Fruit fly (Drosophila melanogaster) whole organism, embryonic: ENCODE measurements around the gene CG14840.

ENCODE experiments used
- Aef1 ChIP-seq: fragments of 200-800 bp; sonication (Bioruptor generic); IDR thresholded peaks from 3 replicates; pipeline ENCODE4 v1.3.6; 2022; ENCODE audit warnings: missing biosample characterization, missing genetic modification characterization
- Atf6 ChIP-seq: fragments of 200-800 bp; sonication (Bioruptor generic); IDR thresholded peaks from 2 replicates; pipeline ENCODE4 v1.3.6; 2022; ENCODE audit warnings: missing biosample characterization, missing genetic modification characterization
- CG11093 ChIP-seq: fragments of 200-800 bp; sonication (Bioruptor generic); IDR thresholded peaks from 3 replicates; pipeline ENCODE4 v1.3.6; 2022; ENCODE audit warnings: missing biosample characterization, missing genetic modification characterization
- CG11398 ChIP-seq: fragments of 200-800 bp; sonication (Bioruptor generic); optimal IDR thresholded peaks from 2 replicates; lab custom pipeline; 2016; ENCODE audit warnings: missing biosample characterization, missing genetic modification characterization
- CG11696 ChIP-seq: fragments of 200-800 bp; sonication (Bioruptor generic); IDR thresholded peaks from 2 replicates; pipeline ENCODE4 v1.3.6; 2022; ENCODE audit warnings: missing biosample characterization, missing genetic modification characterization
- CG14965 ChIP-seq: fragments of 200-800 bp; sonication (Bioruptor generic); optimal IDR thresholded peaks from 2 replicates; lab custom pipeline; 2016; ENCODE audit warnings: missing biosample characterization, missing genetic modification characterization, borderline replicate concordance
- CG15011 ChIP-seq: fragments of 200-800 bp; sonication (Bioruptor generic); optimal IDR thresholded peaks from 3 replicates; lab custom pipeline; 2018; ENCODE audit warnings: missing biosample characterization, mild to moderate bottlenecking, missing genetic modification characterization
- CG15073 ChIP-seq: fragments of 200-800 bp; sonication (Bioruptor generic); optimal IDR thresholded peaks from 2 replicates; lab custom pipeline; 2016; ENCODE audit warnings: missing biosample characterization, missing genetic modification characterization
- CG1602 ChIP-seq: fragments of 200-800 bp; sonication (Bioruptor generic); optimal IDR thresholded peaks from 3 replicates; lab custom pipeline; 2016; ENCODE audit warnings: missing biosample characterization, missing genetic modification characterization
- CG17612 ChIP-seq: fragments of 200-800 bp; sonication (Bioruptor generic); IDR thresholded peaks from 2 replicates; pipeline ENCODE4 v1.3.6; 2022; ENCODE audit warnings: missing biosample characterization, missing genetic modification characterization
- CG18619 ChIP-seq: fragments of 200-800 bp; sonication (Bioruptor generic); optimal IDR thresholded peaks from 3 replicates; lab custom pipeline; 2017; ENCODE audit warnings: missing biosample characterization, mild to moderate bottlenecking, missing genetic modification characterization
- CG30020 ChIP-seq: fragments of 200-800 bp; optimal IDR thresholded peaks from 2 replicates; lab custom pipeline; 2019; ENCODE audit warnings: missing biosample characterization, mild to moderate bottlenecking, missing genetic modification characterization, moderate library complexity
- CG3847 ChIP-seq: fragments of 200-800 bp; sonication (Bioruptor generic); IDR thresholded peaks from 2 replicates; pipeline ENCODE4 v1.3.6; 2022; ENCODE audit warnings: missing biosample characterization, missing genetic modification characterization
- CG4854 ChIP-seq: fragments of 200-800 bp; sonication (Bioruptor generic); optimal IDR thresholded peaks from 2 replicates; lab custom pipeline; 2016; ENCODE audit warnings: missing biosample characterization, missing genetic modification characterization, inconsistent platforms
- CG7556 ChIP-seq: fragments of 200-800 bp; sonication (Bioruptor generic); optimal IDR thresholded peaks from 2 replicates; lab custom pipeline; 2017; ENCODE audit warnings: missing biosample characterization, mild to moderate bottlenecking, missing genetic modification characterization
- CG9215 ChIP-seq: fragments of 200-800 bp; sonication (Bioruptor generic); IDR thresholded peaks from 2 replicates; pipeline ENCODE4 v1.3.6; 2022; ENCODE audit warnings: missing biosample characterization, missing genetic modification characterization
- Chrac-16 ChIP-seq: fragments of 200-800 bp; sonication (Bioruptor generic); optimal IDR thresholded peaks from 3 replicates; lab custom pipeline; 2016; ENCODE audit warnings: missing biosample characterization, missing genetic modification characterization
- CkIIα-i1 ChIP-seq: fragments of 200-800 bp; sonication (Bioruptor generic); IDR thresholded peaks from 2 replicates; pipeline ENCODE4 v1.3.6; 2022; ENCODE audit warnings: missing biosample characterization, missing genetic modification characterization
- D19A ChIP-seq: fragments of 200-800 bp; optimal IDR thresholded peaks from 3 replicates; lab custom pipeline; 2019; ENCODE audit warnings: missing biosample characterization, mild to moderate bottlenecking, missing genetic modification characterization, moderate library complexity
- Dip2 ChIP-seq: fragments of 200-800 bp; sonication (Bioruptor generic); IDR thresholded peaks from 2 replicates; pipeline ENCODE4 v1.3.6; 2022; ENCODE audit warnings: missing biosample characterization, missing genetic modification characterization
- Eip74EF ChIP-seq, 2 experiments: fragments of 200-800 bp in 1 of 2; fragments of >200 bp in 1 of 2; sonication (Bioruptor generic) in 1 of 2; optimal IDR thresholded peaks; 2 replicates each; lab custom pipeline; 2017 to 2019; ENCODE audit warnings: missing biosample characterization in 2 of 2, missing genetic modification characterization in 2 of 2, mild to moderate bottlenecking in 1 of 2, moderate library complexity in 1 of 2
- Hand ChIP-seq: fragments of 200-800 bp; sonication (Bioruptor generic); optimal IDR thresholded peaks from 2 replicates; lab custom pipeline; 2017; ENCODE audit warnings: mild to moderate bottlenecking, missing biosample characterization, missing genetic modification reagents, missing genetic modification characterization
- Hr39 ChIP-seq: fragments of >200 bp; optimal IDR thresholded peaks from 2 replicates; lab custom pipeline; 2017
- Lpt ChIP-seq: fragments of >200 bp; optimal IDR thresholded peaks from 2 replicates; lab custom pipeline; 2018; ENCODE audit warnings: missing biosample characterization, missing genetic modification characterization
- Meics ChIP-seq: fragments of 200-800 bp; sonication (Bioruptor generic); optimal IDR thresholded peaks from 2 replicates; lab custom pipeline; 2017; ENCODE audit warnings: missing biosample characterization, mild to moderate bottlenecking, missing genetic modification characterization
- Mes4 ChIP-seq: fragments of 200-800 bp; sonication (Bioruptor generic); optimal IDR thresholded peaks from 2 replicates; lab custom pipeline; 2016; ENCODE audit warnings: missing biosample characterization, missing genetic modification characterization
- Usf ChIP-seq: fragments of 200-800 bp; sonication (Bioruptor generic); optimal IDR thresholded peaks from 2 replicates; lab custom pipeline; 2017; ENCODE audit warnings: missing genotype, missing biosample characterization, missing genetic modification characterization
- YL-1 ChIP-seq: fragments of 200-800 bp; sonication (Bioruptor generic); optimal IDR thresholded peaks from 3 replicates; lab custom pipeline; 2017; ENCODE audit warnings: missing biosample characterization, mild to moderate bottlenecking, missing genetic modification characterization
- aop ChIP-seq: fragments of 200-800 bp; sonication (Bioruptor generic); IDR thresholded peaks from 2 replicates; pipeline ENCODE4 v1.3.6; 2022; ENCODE audit warnings: missing biosample characterization, missing genetic modification characterization
- az2 ChIP-seq: fragments of 200-800 bp; sonication (Bioruptor generic); optimal IDR thresholded peaks from 3 replicates; lab custom pipeline; 2016; ENCODE audit warnings: missing biosample characterization, missing genetic modification characterization
- bigmax ChIP-seq: fragments of 200-800 bp; sonication (Bioruptor generic); optimal IDR thresholded peaks from 2 replicates; lab custom pipeline; 2018; ENCODE audit warnings: missing biosample characterization, mild to moderate bottlenecking, missing genetic modification characterization
- cad ChIP-seq: fragments of >200 bp; optimal IDR thresholded peaks from 2 replicates; lab custom pipeline; 2017; ENCODE audit warnings: missing biosample characterization, missing genetic modification characterization
- crc ChIP-seq: fragments of 200-800 bp; sonication (Bioruptor generic); optimal IDR thresholded peaks from 2 replicates; lab custom pipeline; 2016; ENCODE audit warnings: missing biosample characterization, missing genetic modification characterization
- ems ChIP-seq: fragments of 200-800 bp; sonication (Bioruptor generic); optimal IDR thresholded peaks from 3 replicates; lab custom pipeline; 2016; ENCODE audit warnings: missing biosample characterization, missing genetic modification characterization
- ftz-f1 ChIP-seq: fragments of 200-800 bp; sonication (Bioruptor generic); optimal IDR thresholded peaks from 2 replicates; lab custom pipeline; 2016; ENCODE audit warnings: missing biosample characterization, missing genetic modification characterization
- gce ChIP-seq: fragments of 200-800 bp; sonication (Bioruptor generic); IDR thresholded peaks from 3 replicates; pipeline ENCODE4 v1.3.6; 2022; ENCODE audit warnings: missing biosample characterization, missing genetic modification characterization
- gfzf ChIP-seq: fragments of 200-800 bp; sonication (Bioruptor generic); optimal IDR thresholded peaks from 2 replicates; lab custom pipeline; 2016; ENCODE audit warnings: missing biosample characterization, mild to moderate bottlenecking, missing genetic modification characterization, moderate library complexity
- lmd ChIP-seq: fragments of 200-800 bp; sonication (Bioruptor generic); IDR thresholded peaks from 2 replicates; pipeline ENCODE4 v1.3.6; 2022; ENCODE audit warnings: missing biosample characterization, missing genetic modification characterization
- nerfin-2 ChIP-seq: fragments of 200-800 bp; sonication (Bioruptor generic); IDR thresholded peaks from 2 replicates; pipeline ENCODE4 v1.3.6; 2022; ENCODE audit warnings: missing biosample characterization, missing genetic modification characterization; ENCODE audit not compliant: partially characterized antibody
- nom ChIP-seq: fragments of 200-800 bp; sonication (Bioruptor generic); optimal IDR thresholded peaks from 2 replicates; lab custom pipeline; 2017; ENCODE audit warnings: missing biosample characterization, missing genetic modification characterization, mild to moderate bottlenecking, moderate library complexity, missing genetic modification reagents
- oc ChIP-seq: fragments of 200-800 bp; sonication (Bioruptor generic); optimal IDR thresholded peaks from 2 replicates; lab custom pipeline; 2018; ENCODE audit warnings: missing biosample characterization, mild to moderate bottlenecking, missing genetic modification characterization, moderate library complexity
- pb ChIP-seq: fragments of 200-800 bp; sonication (Bioruptor generic); optimal IDR thresholded peaks from 3 replicates; lab custom pipeline; 2016; ENCODE audit warnings: missing biosample characterization, missing genetic modification characterization
- repo ChIP-seq: fragments of 200-800 bp; sonication (Bioruptor generic); optimal IDR thresholded peaks from 2 replicates; lab custom pipeline; 2016; ENCODE audit warnings: missing biosample characterization, missing genetic modification characterization
- schlank ChIP-seq: fragments of 200-800 bp; sonication (Bioruptor generic); optimal IDR thresholded peaks from 2 replicates; lab custom pipeline; 2018; ENCODE audit warnings: missing biosample characterization, mild to moderate bottlenecking, missing genetic modification characterization
- sd ChIP-seq: fragments of 200-800 bp; sonication (Bioruptor generic); optimal IDR thresholded peaks from 3 replicates; lab custom pipeline; 2018; ENCODE audit warnings: missing biosample characterization, mild to moderate bottlenecking, missing genetic modification characterization, moderate library complexity
- sisA ChIP-seq: fragments of 200-800 bp; sonication (Bioruptor generic); IDR thresholded peaks from 2 replicates; pipeline ENCODE4 v1.3.6; 2022; ENCODE audit warnings: missing biosample characterization, missing genetic modification characterization
- tll ChIP-seq, 2 experiments: fragments of 200-800 bp in 1 of 2; fragments of >200 bp in 1 of 2; sonication (Bioruptor generic) in 1 of 2; optimal IDR thresholded peaks; 2 replicates each; lab custom pipeline; 2017 to 2019; ENCODE audit warnings: missing biosample characterization in 2 of 2, missing genetic modification characterization in 2 of 2, mild to moderate bottlenecking in 1 of 2, moderate library complexity in 1 of 2
- unc-4 ChIP-seq: fragments of 200-800 bp; sonication (Bioruptor generic); IDR thresholded peaks from 2 replicates; pipeline ENCODE4 v1.3.6; 2022; ENCODE audit warnings: missing biosample characterization, missing genetic modification characterization; ENCODE audit not compliant: partially characterized antibody
- zf30C ChIP-seq: fragments of 200-800 bp; sonication (Bioruptor generic); optimal IDR thresholded peaks from 3 replicates; lab custom pipeline; 2018; ENCODE audit warnings: missing biosample characterization, mild to moderate bottlenecking, missing genetic modification characterization

CG14840 gene

dm6 chr3R:14261113-14261512 is at the start of gene CG14840:
Gene CG14840 (minus strand): TSS chr3R:14261213.
- TF ChIP-seq gce (GFP tag; lab: Robert Waterston, UW) (no peak), CkIIα-i1 (GFP tag; lab: Robert Waterston, UW) (no peak), Mes4 (no peak), az2 (GFP tag; lab: Kevin White, UChicago) (no peak)
- TF ChIP-seq, all 482 proteins: peak for 0

- TF ChIP-seq CG30020 (tag; lab: Kevin White, UChicago) (no peak), Atf6 (no peak), CG1602 (GFP tag; lab: Kevin White, UChicago) (no peak), crc (GFP tag; lab: Kevin White, UChicago) (no peak), Hr39 (no peak), Eip74EF (GFP tag; optimal IDR thresholded peaks at IDR 0.05; lab: Kevin White, UChicago) (no peak), sd (tag; lab: Kevin White, UChicago) (peak; percentile 47)
These were observed 49.0 kb upstream of the CG14840 start, which contains the start of gene CG31321 for dm6 chr3R:14310062-14310461. Gene CG31321 (plus strand): TSS chr3R:14310362.

dm6 chr3R:14308801-14309217 is 47.8 kb upstream of the CG14840 start, which contains the start of gene Polr2I:
Gene Polr2I (plus strand): TSS chr3R:14309089.
- TF ChIP-seq YL-1 (GFP tag; lab: Kevin White, UChicago) (no peak), oc (tag; lab: Kevin White, UChicago) (no peak), ftz-f1 (GFP tag; lab: Kevin White, UChicago) (no peak), gfzf (GFP tag; lab: Kevin White, UChicago) (peak; percentile 62), CG4854 (no peak), zf30C (no peak), CG3847 (no peak; the same call in 1 of the 2 replicates), pb (GFP tag; lab: Kevin White, UChicago) (no peak), Hand (GFP tag; lab: Kevin White, UChicago) (no peak), CG11398 (no peak), CG17612 (GFP tag; lab: Robert Waterston, UW) (no peak), Aef1 (GFP tag; lab: Robert Waterston, UW) (peak; percentile 37; the same call in 1 of the 3 replicates), CG15073 (no peak), Meics (GFP tag; lab: Kevin White, UChicago) (peak; percentile 25), cad (GFP tag; lab: Kevin White, UChicago) (no peak), unc-4 (no peak), CG15011 (GFP tag; lab: Kevin White, UChicago) (no peak), bigmax (GFP tag; lab: Kevin White, UChicago) (no peak), Usf (peak; percentile 35), sisA (GFP tag; lab: Robert Waterston, UW) (0 out of 2 replicates have a peak, but pooled peaks have one; percentile 10), CG7556 (GFP tag; lab: Kevin White, UChicago) (peak; percentile 37), Chrac-16 (peak; percentile 39), Dip2 (GFP tag; lab: Robert Waterston, UW) (no peak), CG9215 (GFP tag; lab: Robert Waterston, UW) (peak; percentile 37), lmd (peak; percentile 26; the same call in 1 of the 2 replicates), ems (GFP tag; lab: Kevin White, UChicago) (no peak), aop (no peak), nom (GFP tag; lab: Kevin White, UChicago) (no peak), CG14965 (GFP tag; lab: Kevin White, UChicago) (no peak), schlank (tag; lab: Kevin White, UChicago) (no peak), tll (GFP tag; optimal IDR thresholded peaks at IDR 0.05; lab: Kevin White, UChicago) (no peak), CG18619 (peak; percentile 21), Lpt (no peak), D19A (tag; lab: Kevin White, UChicago) (no peak), nerfin-2 (GFP tag; lab: Robert Waterston, UW) (no peak), CG11093 (GFP tag; lab: Robert Waterston, UW) (no peak), repo (GFP tag; lab: Kevin White, UChicago) (no peak), CG11696 (no peak)
